Fruit fly (Drosophila melanogaster) whole organism, embryonic: ENCODE data around the gene CG12947.

ENCODE experiments used
- Antp ChIP-seq: fragments of 200-800 bp; sonication (Bioruptor generic); optimal IDR thresholded peaks from 3 replicates; lab custom pipeline; 2016; ENCODE audit warnings: missing biosample characterization, missing genetic modification characterization
- Atf3 ChIP-seq: fragments of 200-800 bp; sonication (Bioruptor generic); optimal IDR thresholded peaks from 3 replicates; lab custom pipeline; 2016; ENCODE audit warnings: missing biosample characterization, missing genetic modification characterization
- Atf6 ChIP-seq: fragments of 200-800 bp; sonication (Bioruptor generic); IDR thresholded peaks from 2 replicates; pipeline ENCODE4 v1.3.6; 2022; ENCODE audit warnings: missing biosample characterization, missing genetic modification characterization
- BtbVII ChIP-seq: fragments of 200-800 bp; sonication (Bioruptor generic); optimal IDR thresholded peaks from 3 replicates; lab custom pipeline; 2017; ENCODE audit warnings: missing biosample characterization, mild to moderate bottlenecking, missing genetic modification characterization
- CG12071 ChIP-seq: fragments of 200-800 bp; sonication (Bioruptor generic); optimal IDR thresholded peaks from 3 replicates; lab custom pipeline; 2018; ENCODE audit warnings: missing biosample characterization, mild to moderate bottlenecking, missing genetic modification characterization
- CG14014 ChIP-seq: fragments of 200-800 bp; sonication (Bioruptor generic); IDR thresholded peaks from 2 replicates; pipeline ENCODE4 v1.3.6; 2022; ENCODE audit warnings: missing biosample characterization, missing genetic modification characterization
- CG16863 ChIP-seq: fragments of 200-800 bp; sonication (Bioruptor generic); optimal IDR thresholded peaks from 3 replicates; lab custom pipeline; 2016; ENCODE audit warnings: missing biosample characterization, missing genetic modification characterization
- CG17186 ChIP-seq: fragments of 200-800 bp; sonication (Bioruptor generic); optimal IDR thresholded peaks from 3 replicates; lab custom pipeline; 2017; ENCODE audit warnings: missing biosample characterization, missing genetic modification reagents, missing genetic modification characterization
- CG17612 ChIP-seq: fragments of 200-800 bp; sonication (Bioruptor generic); IDR thresholded peaks from 2 replicates; pipeline ENCODE4 v1.3.6; 2022; ENCODE audit warnings: missing biosample characterization, missing genetic modification characterization
- CG1832 ChIP-seq: fragments of 200-800 bp; sonication (Bioruptor generic); optimal IDR thresholded peaks from 2 replicates; lab custom pipeline; 2017; ENCODE audit warnings: missing biosample characterization, mild to moderate bottlenecking, missing genetic modification characterization, inconsistent platforms
- CG2129 ChIP-seq: fragments of 200-800 bp; sonication (Bioruptor generic); IDR thresholded peaks from 2 replicates; pipeline ENCODE4 v1.3.6; 2022; ENCODE audit warnings: missing biosample characterization, missing genetic modification characterization; ENCODE audit not compliant: partially characterized antibody
- CG2889 ChIP-seq: fragments of 200-800 bp; sonication (Bioruptor generic); IDR thresholded peaks from 3 replicates; pipeline ENCODE4 v1.3.6; 2022; ENCODE audit warnings: missing biosample characterization, missing genetic modification characterization
- CG30020 ChIP-seq: fragments of 200-800 bp; optimal IDR thresholded peaks from 2 replicates; lab custom pipeline; 2019; ENCODE audit warnings: missing biosample characterization, mild to moderate bottlenecking, missing genetic modification characterization, moderate library complexity
- CG3065 ChIP-seq: fragments of 200-800 bp; sonication (Bioruptor generic); optimal IDR thresholded peaks from 2 replicates; lab custom pipeline; 2016; ENCODE audit warnings: missing biosample characterization, missing genetic modification characterization
- CG31224 ChIP-seq: fragments of 200-800 bp; sonication (Bioruptor generic); IDR thresholded peaks from 2 replicates; pipeline ENCODE4 v1.3.6; 2022; ENCODE audit warnings: missing biosample characterization, missing genetic modification characterization
- CG31441 ChIP-seq: fragments of 200-800 bp; sonication (Bioruptor generic); IDR thresholded peaks from 2 replicates; pipeline ENCODE4 v1.3.6; 2022; ENCODE audit warnings: missing biosample characterization, missing genetic modification characterization
- CG32767 ChIP-seq: fragments of 200-800 bp; sonication (Bioruptor generic); IDR thresholded peaks from 2 replicates; pipeline ENCODE4 v1.3.6; 2022; ENCODE audit warnings: missing biosample characterization, missing genetic modification characterization
- CG33557 ChIP-seq: fragments of 200-800 bp; sonication (Bioruptor generic); optimal IDR thresholded peaks from 2 replicates; lab custom pipeline; 2019; ENCODE audit warnings: missing biosample characterization, mild to moderate bottlenecking, missing genetic modification characterization, moderate library complexity
- CG34422 ChIP-seq: fragments of 200-800 bp; sonication (Bioruptor generic); IDR thresholded peaks from 3 replicates; pipeline ENCODE4 v1.3.6; 2022; ENCODE audit warnings: missing biosample characterization, missing genetic modification characterization
- CG3726 ChIP-seq: fragments of 200-800 bp; sonication (Bioruptor generic); IDR thresholded peaks from 3 replicates; pipeline ENCODE4, ENCODE4 v1.3.6; 2022; ENCODE audit warnings: missing biosample characterization, missing genetic modification characterization
- CG4404 ChIP-seq: fragments of 200-800 bp; sonication (Bioruptor generic); IDR thresholded peaks from 2 replicates; pipeline ENCODE4 v1.3.6; 2022; ENCODE audit warnings: missing biosample characterization, missing genetic modification characterization
- CG4617 ChIP-seq: fragments of 200-800 bp; sonication (Bioruptor generic); optimal IDR thresholded peaks from 3 replicates; lab custom pipeline; 2016; ENCODE audit warnings: missing biosample characterization, missing genetic modification characterization, borderline replicate concordance
- CG4707 ChIP-seq: fragments of 200-800 bp; sonication (Bioruptor generic); optimal IDR thresholded peaks from 2 replicates; lab custom pipeline; 2018; ENCODE audit warnings: missing biosample characterization, mild to moderate bottlenecking, missing genetic modification characterization, moderate library complexity
- CG9727 ChIP-seq: fragments of 200-800 bp; sonication (Bioruptor generic); optimal IDR thresholded peaks from 3 replicates; lab custom pipeline; 2017; ENCODE audit warnings: missing biosample characterization, mild to moderate bottlenecking, missing genetic modification characterization
- Dfd ChIP-seq, 2 experiments: fragments of >200 bp; optimal IDR thresholded peaks; 2 replicates each; lab custom pipeline; 2017; ENCODE audit warnings: missing biosample characterization in 2 of 2, missing genetic modification characterization in 2 of 2
- Dip2 ChIP-seq: fragments of 200-800 bp; sonication (Bioruptor generic); IDR thresholded peaks from 2 replicates; pipeline ENCODE4 v1.3.6; 2022; ENCODE audit warnings: missing biosample characterization, missing genetic modification characterization
- HLH4C ChIP-seq: fragments of 200-800 bp; sonication (Bioruptor generic); IDR thresholded peaks from 3 replicates; pipeline ENCODE4 v1.3.6; 2022; ENCODE audit warnings: missing biosample characterization, missing genetic modification characterization; ENCODE audit not compliant: partially characterized antibody
- HLH54F ChIP-seq: fragments of 200-800 bp; sonication (Bioruptor generic); optimal IDR thresholded peaks from 3 replicates; lab custom pipeline; 2016; ENCODE audit warnings: missing biosample characterization, missing genetic modification characterization
- Hmr ChIP-seq: fragments of 200-800 bp; sonication (Bioruptor generic); optimal IDR thresholded peaks from 3 replicates; lab custom pipeline; 2017; ENCODE audit warnings: mild to moderate bottlenecking, missing biosample characterization, missing genetic modification reagents, missing genetic modification characterization
- Mad ChIP-seq: fragments of 200-800 bp; sonication (Bioruptor generic); optimal IDR thresholded peaks from 2 replicates; lab custom pipeline; 2016; ENCODE audit warnings: missing biosample characterization, missing genetic modification characterization
- Nf-YC ChIP-seq: fragments of 200-800 bp; optimal IDR thresholded peaks from 3 replicates; lab custom pipeline; 2019; ENCODE audit warnings: missing biosample characterization, mild to moderate bottlenecking, missing genetic modification characterization, moderate library complexity
- Ravus ChIP-seq: fragments of 200-800 bp; sonication (Bioruptor generic); IDR thresholded peaks from 2 replicates; pipeline ENCODE4 v1.3.6; 2022; ENCODE audit warnings: missing biosample characterization, missing genetic modification characterization
- Rx ChIP-seq: fragments of 200-800 bp; sonication (Bioruptor generic); IDR thresholded peaks from 2 replicates; pipeline ENCODE4 v1.3.6; 2022; ENCODE audit warnings: missing biosample characterization, missing genetic modification characterization
- Sin3A ChIP-seq: fragments of >200 bp; optimal IDR thresholded peaks from 2 replicates; lab custom pipeline; 2018
- Usf ChIP-seq: fragments of 200-800 bp; sonication (Bioruptor generic); optimal IDR thresholded peaks from 2 replicates; lab custom pipeline; 2017; ENCODE audit warnings: missing genotype, missing biosample characterization, missing genetic modification characterization
- abd-A ChIP-seq: fragments of 200-800 bp; sonication (Bioruptor generic); optimal IDR thresholded peaks from 3 replicates; lab custom pipeline; 2019; ENCODE audit warnings: missing biosample characterization, mild to moderate bottlenecking, missing genetic modification characterization, moderate library complexity
- ato ChIP-seq: fragments of 200-800 bp; sonication (Bioruptor generic); IDR thresholded peaks from 2 replicates; pipeline ENCODE4 v1.3.6; 2022; ENCODE audit warnings: missing biosample characterization, missing genetic modification characterization; ENCODE audit not compliant: partially characterized antibody
- bsh ChIP-seq, 2 experiments: fragments of 200-800 bp; sonication (Bioruptor generic); optimal IDR thresholded peaks; 2 replicates each; lab custom pipeline; 2017 to 2018; ENCODE audit warnings: mild to moderate bottlenecking in 2 of 2, missing biosample characterization in 2 of 2, missing genetic modification characterization in 2 of 2, moderate library complexity in 1 of 2
- dysf ChIP-seq: fragments of 200-800 bp; sonication (Bioruptor generic); IDR thresholded peaks from 3 replicates; pipeline ENCODE4 v1.3.6; 2022; ENCODE audit warnings: missing biosample characterization, missing genetic modification characterization
- eyg ChIP-seq: fragments of 200-800 bp; sonication (Bioruptor generic); optimal IDR thresholded peaks from 3 replicates; lab custom pipeline; 2016; ENCODE audit warnings: missing biosample characterization, missing genetic modification characterization
- gcm2 ChIP-seq: fragments of 200-800 bp; sonication (Bioruptor generic); optimal IDR thresholded peaks from 2 replicates; lab custom pipeline; 2016; ENCODE audit warnings: missing biosample characterization, missing genetic modification characterization
- hbn ChIP-seq: fragments of 200-800 bp; sonication (Bioruptor generic); IDR thresholded peaks from 2 replicates; pipeline ENCODE4 v1.3.6; 2022; ENCODE audit warnings: missing biosample characterization, missing genetic modification characterization; ENCODE audit not compliant: partially characterized antibody
- insv ChIP-seq, 2 experiments: fragments of 200-800 bp; sonication (Bioruptor generic); optimal IDR thresholded peaks; 3 replicates each; lab custom pipeline; 2016 to 2018; ENCODE audit warnings: missing biosample characterization in 2 of 2, missing genetic modification characterization in 2 of 2
- kni ChIP-seq: fragments of 200-800 bp; sonication (Bioruptor generic); optimal IDR thresholded peaks from 3 replicates; lab custom pipeline; 2017; ENCODE audit warnings: mild to moderate bottlenecking, missing biosample characterization, missing genetic modification reagents, missing genetic modification characterization
- luna ChIP-seq: fragments of 200-800 bp; sonication (Bioruptor generic); optimal IDR thresholded peaks from 2 replicates; lab custom pipeline; 2016; ENCODE audit warnings: missing biosample characterization, missing genetic modification characterization
- pnt ChIP-seq: fragments of 200-800 bp; sonication (Bioruptor generic); optimal IDR thresholded peaks from 3 replicates; lab custom pipeline; 2016; ENCODE audit warnings: missing biosample characterization, missing genetic modification characterization
- ranshi ChIP-seq: fragments of 200-800 bp; sonication (Bioruptor generic); IDR thresholded peaks from 2 replicates; pipeline ENCODE4 v1.3.6; 2022; ENCODE audit warnings: missing biosample characterization, missing genetic modification characterization
- run ChIP-seq: fragments of 200-800 bp; sonication (Bioruptor generic); optimal IDR thresholded peaks from 3 replicates; lab custom pipeline; 2018; ENCODE audit warnings: missing biosample characterization, mild to moderate bottlenecking, missing genetic modification characterization
- tup ChIP-seq: fragments of 200-800 bp; sonication (Bioruptor generic); optimal IDR thresholded peaks from 2 replicates; lab custom pipeline; 2016; ENCODE audit warnings: missing biosample characterization, mild to moderate bottlenecking, missing genetic modification characterization, moderate library complexity
- usp ChIP-seq: fragments of >200 bp; optimal IDR thresholded peaks from 2 replicates; lab custom pipeline; 2017; ENCODE audit warnings: missing biosample characterization, missing genetic modification characterization
- zfh2 ChIP-seq: fragments of 200-800 bp; sonication (Bioruptor generic); optimal IDR thresholded peaks from 2 replicates; lab custom pipeline; 2016; ENCODE audit warnings: missing biosample characterization, missing genetic modification characterization

Gene CG12947

DNA sequence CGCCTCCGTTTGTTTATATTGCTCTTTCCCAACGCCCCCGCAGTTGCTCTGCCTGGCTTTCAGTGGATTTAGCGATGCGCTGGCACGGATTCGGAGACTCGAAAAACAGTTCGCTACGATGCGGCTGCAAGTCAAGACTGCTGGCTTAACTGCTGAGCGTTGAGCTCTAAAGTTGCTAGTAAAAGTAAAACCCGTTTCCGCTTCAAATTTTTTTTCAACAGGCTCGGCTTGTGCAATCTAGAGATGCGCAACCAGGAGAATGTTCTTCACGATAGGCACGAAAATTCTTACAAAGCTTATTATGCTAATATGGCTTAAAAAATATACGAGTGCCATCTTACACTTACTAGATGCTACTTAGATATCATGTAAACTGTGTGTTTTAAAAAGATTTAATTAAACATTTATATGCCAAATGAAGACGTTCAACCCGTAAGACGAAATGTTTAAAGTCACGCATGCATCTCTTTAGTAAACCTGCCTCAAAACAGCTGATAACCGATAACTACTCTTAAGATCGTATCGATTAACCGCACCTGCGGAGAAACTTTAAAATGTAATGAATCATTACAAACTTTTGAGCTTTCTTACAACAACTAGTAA is 32.5 kb upstream of the CG12947 start, which contains the start of gene CG12948 (continued):
- TF ChIP-seq gcm2 = no peak
- no peak for TF ChIP-seq Nf-YC (tag; lab: Kevin White, UChicago)
- no peak for TF ChIP-seq eyg (GFP tag; lab: Kevin White, UChicago)
- TF ChIP-seq CG2889 (GFP tag; lab: Robert Waterston, UW) = no peak
- no peak for TF ChIP-seq Ravus (GFP tag; lab: Robert Waterston, UW)
- no peak for TF ChIP-seq Dip2 (GFP tag; lab: Robert Waterston, UW)
- TF ChIP-seq luna (GFP tag; lab: Kevin White, UChicago) = no peak
- peak; percentile 60 for TF ChIP-seq CG33557 (GFP tag; lab: Kevin White, UChicago)
- no peak for TF ChIP-seq CG3065
- TF ChIP-seq CG1832 (GFP tag; lab: Kevin White, UChicago) = no peak
- no peak for TF ChIP-seq CG17186
- TF ChIP-seq CG4404 (GFP tag; lab: Robert Waterston, UW) = 0 out of 2 replicates have a peak, but pooled peaks have one; percentile 28
- TF ChIP-seq zfh2 (GFP tag; lab: Kevin White, UChicago) = peak; percentile 20
- TF ChIP-seq CG17612 = no peak
- peak; percentile 25 for TF ChIP-seq pnt
- no peak; the same call in 1 of the 2 replicates for TF ChIP-seq CG31441 (GFP tag; lab: Robert Waterston, UW)
- TF ChIP-seq CG2129 (GFP tag; lab: Robert Waterston, UW) = peak; percentile 92
- peak; percentile 53 for TF ChIP-seq CG14014 (GFP tag; lab: Robert Waterston, UW)
- TF ChIP-seq run (tag; lab: Kevin White, UChicago) = no peak
- peak; percentile 67; the same call in 2 of the 3 replicates for TF ChIP-seq dysf
- TF ChIP-seq Dfd (GFP tag; optimal IDR thresholded peaks at IDR 0.05; lab: Kevin White, UChicago) = no peak
- peak; percentile 53 for TF ChIP-seq HLH54F (GFP tag; lab: Kevin White, UChicago)
- TF ChIP-seq CG4707 (GFP tag; lab: Kevin White, UChicago) = no peak
- TF ChIP-seq ato (GFP tag; lab: Robert Waterston, UW) = peak; percentile 63; the same call in 1 of the 2 replicates
- TF ChIP-seq CG30020 (tag; lab: Kevin White, UChicago) = peak; percentile 40
- no peak for TF ChIP-seq tup (GFP tag; lab: Kevin White, UChicago)
- TF ChIP-seq Hmr (GFP tag; lab: Kevin White, UChicago) = no peak
- TF ChIP-seq Mad = no peak
- TF ChIP-seq ranshi (GFP tag; lab: Robert Waterston, UW) = no peak; the same call in 1 of the 2 replicates
- peak in 1 of 2 experiments; percentile 45 for TF ChIP-seq bsh (GFP tag; optimal IDR thresholded peaks at IDR 0.05; lab: Kevin White, UChicago)
- TF ChIP-seq usp (GFP tag; lab: Kevin White, UChicago) = no peak
- TF ChIP-seq hbn = peak; percentile 95
- no peak for TF ChIP-seq abd-A (tag; lab: Kevin White, UChicago)
- TF ChIP-seq CG4617 (GFP tag; lab: Kevin White, UChicago) = no peak
- no peak for TF ChIP-seq CG12071
- peak; percentile 31; the same call in 1 of the 2 replicates for TF ChIP-seq Atf6
- TF ChIP-seq kni (GFP tag; lab: Kevin White, UChicago) = peak; percentile 54
- no peak for TF ChIP-seq Rx (GFP tag; lab: Robert Waterston, UW)
- no peak for TF ChIP-seq CG32767 (GFP tag; lab: Robert Waterston, UW)
- TF ChIP-seq Usf (GFP tag; lab: Kevin White, UChicago) = no peak
- peak; percentile 55 for TF ChIP-seq Sin3A (lab: Kevin White, UChicago)
- TF ChIP-seq insv (GFP tag; optimal IDR thresholded peaks at IDR 0.05; lab: Kevin White, UChicago) = peak in 1 of 2 experiments; percentile 32
- TF ChIP-seq CG16863 = peak; percentile 12
- 0 out of 3 replicates have a peak, but pooled peaks have one; percentile 40 for TF ChIP-seq CG34422 (GFP tag; lab: Robert Waterston, UW)
- TF ChIP-seq BtbVII (GFP tag; lab: Kevin White, UChicago) = peak; percentile 32
- no peak for TF ChIP-seq CG31224 (GFP tag; lab: Robert Waterston, UW)
- TF ChIP-seq Atf3 = no peak
- TF ChIP-seq HLH4C (GFP tag; lab: Robert Waterston, UW) = peak; percentile 79
- no peak for TF ChIP-seq CG3726
- TF ChIP-seq Antp (GFP tag; lab: Kevin White, UChicago) = peak; percentile 41
- TF ChIP-seq CG9727 = peak; percentile 61
